Worm (Caenorhabditis elegans) whole organism, young adult: ENCODE data around the gene hira-1.

Experiments used
- B0336.3 ChIP-seq: fragments of 200-800 bp; sonication (Bioruptor generic); IDR thresholded peaks from 2 replicates; pipeline ENCODE4 v1.3.6; 2022; ENCODE audit warnings: missing genetic modification characterization, missing compliant biosample characterization
- ekl-4 ChIP-seq: fragments of 200-800 bp; sonication (Bioruptor generic); IDR thresholded peaks from 2 replicates; pipeline ENCODE4 v1.3.6; 2022; ENCODE audit warnings: missing genetic modification reagents, missing genetic modification characterization, missing compliant biosample characterization
- lin-40 ChIP-seq: sonication (generic microtip); optimal IDR thresholded peaks from 2 replicates; lab custom pipeline; 2016; ENCODE audit warnings: missing genetic modification characterization, mild to moderate bottlenecking, missing compliant biosample characterization, missing genotype, missing genetic modification reagents
- mes-4 ChIP-seq: sonication (generic microtip); optimal IDR thresholded peaks from 2 replicates; lab custom pipeline; 2016; ENCODE audit warnings: missing genotype, missing genetic modification characterization, missing compliant biosample characterization
- nfya-1 ChIP-seq: sonication (generic microtip); optimal IDR thresholded peaks from 2 replicates; lab custom pipeline; 2017; ENCODE audit warnings: antibody characterized with exemption, missing compliant biosample characterization, missing genetic modification characterization, borderline replicate concordance; ENCODE audit not compliant: insufficient read depth
- sdz-38 ChIP-seq: sonication (generic microtip); optimal IDR thresholded peaks from 2 replicates; lab custom pipeline; 2016; ENCODE audit warnings: missing genotype, missing genetic modification characterization, missing compliant biosample characterization
- snpc-4 ChIP-seq, 5 experiments: fragments of 150-350 bp in 1 of 5; sonication (generic microtip) in 4 of 5; optimal IDR thresholded peaks; 2 replicates each; lab custom pipeline; 2014 to 2018; ENCODE audit warnings: missing genetic modification characterization in 5 of 5, missing biosample characterization in 3 of 5, antibody characterized with exemption in 2 of 5, mild to moderate bottlenecking in 2 of 5, missing compliant biosample characterization in 2 of 5, missing genotype in 2 of 5, moderate library complexity in 2 of 5, missing genetic modification reagents in 1 of 5

DNA sequence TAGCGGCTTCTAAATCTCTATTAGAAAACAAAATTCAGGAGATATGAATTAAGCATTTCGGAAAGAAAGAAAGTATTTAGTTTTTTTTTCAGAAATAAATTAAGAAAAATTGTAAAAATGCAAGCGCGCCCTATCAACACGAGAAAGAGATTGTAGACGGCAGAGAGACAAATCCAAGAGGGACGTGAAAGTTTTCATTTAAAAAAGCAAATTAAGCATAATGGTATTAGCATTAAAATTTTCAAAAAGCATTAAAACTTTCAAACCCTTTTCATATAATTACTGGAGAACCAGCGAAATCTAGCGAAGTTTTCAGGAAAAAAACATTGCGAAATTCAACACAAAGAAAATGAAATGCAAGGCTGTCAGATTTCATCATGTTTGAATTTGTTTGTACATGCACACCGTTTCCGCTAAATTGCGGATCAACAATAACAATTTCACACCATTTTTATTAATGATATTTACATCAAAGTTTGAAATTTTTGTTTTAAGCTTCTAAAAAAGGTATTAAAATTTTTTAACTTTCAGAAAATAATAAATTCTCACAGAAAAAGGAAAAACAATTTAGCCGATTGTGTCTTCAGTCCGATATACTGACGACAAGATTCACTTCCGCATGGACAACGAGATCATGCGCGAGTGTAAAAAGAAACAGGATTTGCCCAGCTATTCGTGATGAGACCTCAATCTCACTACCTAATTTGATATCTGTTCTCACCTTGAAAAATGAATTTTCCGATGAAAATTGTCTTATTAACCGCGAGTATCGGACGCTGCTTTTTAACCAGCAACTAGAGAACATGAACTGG lies 27.9 kb upstream of the hira-1 start, which contains the start of gene gars-1:
- TF ChIP-seq nfya-1 (tag; lab: Kevin White, UChicago) (no peak), snpc-4 (GFP tag; optimal IDR thresholded peaks at IDR 0.05; lab: Kevin White, UChicago) (no peak), snpc-4 (tag; optimal IDR thresholded peaks at IDR 0.05; lab: Kevin White, UChicago) (no peak), ekl-4 (GFP tag; lab: Robert Waterston, UW) (no peak), mes-4 (tag; lab: Kevin White, UChicago) (no peak), B0336.3 (no peak), sdz-38 (tag; lab: Kevin White, UChicago) (no peak), lin-40 (tag; lab: Kevin White, UChicago) (no peak)
